Fruit fly (Drosophila melanogaster) whole organism, embryonic: ENCODE results near the gene CG9782.
A peak's percentile ranks its signal among the peaks of the same experiment; 100 is the strongest.

Experiments
- Asciz ChIP-seq: fragments of 200-800 bp; sonication (Bioruptor generic); optimal IDR thresholded peaks from 2 replicates; lab custom pipeline; 2017; ENCODE audit warnings: missing biosample characterization, mild to moderate bottlenecking, missing genetic modification characterization, missing genetic modification reagents
- BtbVII ChIP-seq: fragments of 200-800 bp; sonication (Bioruptor generic); optimal IDR thresholded peaks from 3 replicates; lab custom pipeline; 2017; ENCODE audit warnings: missing biosample characterization, mild to moderate bottlenecking, missing genetic modification characterization
- CG11247 ChIP-seq: fragments of 200-800 bp; sonication (Bioruptor generic); IDR thresholded peaks from 2 replicates; pipeline ENCODE4 v1.3.6; 2022; ENCODE audit warnings: missing biosample characterization, missing genetic modification characterization
- CG13123 ChIP-seq: fragments of 200-800 bp; sonication (Bioruptor generic); optimal IDR thresholded peaks from 2 replicates; lab custom pipeline; 2016; ENCODE audit warnings: missing biosample characterization, missing genetic modification characterization
- CG14050 ChIP-seq: fragments of 200-800 bp; sonication (Bioruptor generic); IDR thresholded peaks from 3 replicates; pipeline ENCODE4 v1.3.6; 2022; ENCODE audit warnings: missing biosample characterization, missing genetic modification characterization
- CG17612 ChIP-seq: fragments of 200-800 bp; sonication (Bioruptor generic); IDR thresholded peaks from 2 replicates; pipeline ENCODE4 v1.3.6; 2022; ENCODE audit warnings: missing biosample characterization, missing genetic modification characterization
- CG2678 ChIP-seq: fragments of 200-800 bp; sonication (Bioruptor generic); optimal IDR thresholded peaks from 3 replicates; lab custom pipeline; 2019; ENCODE audit warnings: missing biosample characterization, mild to moderate bottlenecking, missing genetic modification characterization, moderate library complexity
- CG31441 ChIP-seq: fragments of 200-800 bp; sonication (Bioruptor generic); IDR thresholded peaks from 2 replicates; pipeline ENCODE4 v1.3.6; 2022; ENCODE audit warnings: missing biosample characterization, missing genetic modification characterization
- CG3281 ChIP-seq: fragments of 200-800 bp; sonication (Bioruptor generic); optimal IDR thresholded peaks from 3 replicates; lab custom pipeline; 2017; ENCODE audit warnings: missing biosample characterization, mild to moderate bottlenecking, missing genetic modification characterization
- CG43689 ChIP-seq: fragments of 200-800 bp; sonication (Bioruptor generic); IDR thresholded peaks from 2 replicates; pipeline ENCODE4 v1.3.6; 2022; ENCODE audit warnings: missing biosample characterization, missing genetic modification characterization
- CG4404 ChIP-seq: fragments of 200-800 bp; sonication (Bioruptor generic); IDR thresholded peaks from 2 replicates; pipeline ENCODE4 v1.3.6; 2022; ENCODE audit warnings: missing biosample characterization, missing genetic modification characterization
- CG8290 ChIP-seq, 3 experiments: fragments of 200-800 bp; sonication (Bioruptor generic); optimal IDR thresholded peaks; 2 replicates each; lab custom pipeline; 2016 to 2019; ENCODE audit warnings: missing biosample characterization in 3 of 3, missing genetic modification characterization in 3 of 3, mild to moderate bottlenecking in 2 of 3, moderate library complexity in 1 of 3
- CG9817 ChIP-seq: fragments of 200-800 bp; sonication (Bioruptor generic); optimal IDR thresholded peaks from 2 replicates; lab custom pipeline; 2018; ENCODE audit warnings: missing biosample characterization, mild to moderate bottlenecking, missing genetic modification characterization, moderate library complexity
- Ets65A ChIP-seq: fragments of 200-800 bp; sonication (Bioruptor generic); peaks from one replicate; lab custom pipeline; 2016; ENCODE audit warnings: missing biosample characterization, missing genetic modification characterization
- Fer2 ChIP-seq: fragments of 200-800 bp; sonication (Bioruptor generic); optimal IDR thresholded peaks from 2 replicates; lab custom pipeline; 2018; ENCODE audit warnings: missing biosample characterization, mild to moderate bottlenecking, missing genetic modification characterization, moderate library complexity
- Hey ChIP-seq: fragments of 200-800 bp; sonication (Bioruptor generic); optimal IDR thresholded peaks from 3 replicates; lab custom pipeline; 2018; ENCODE audit warnings: missing biosample characterization, mild to moderate bottlenecking, missing genetic modification characterization
- Hr51 ChIP-seq, 2 experiments: fragments of 200-800 bp; sonication (Bioruptor generic); optimal IDR thresholded peaks; 2 replicates in 1 of 2; 3 replicates in 1 of 2; lab custom pipeline; 2016 to 2018; ENCODE audit warnings: missing biosample characterization in 2 of 2, missing genetic modification characterization in 2 of 2, mild to moderate bottlenecking in 1 of 2, moderate library complexity in 1 of 2
- Med ChIP-seq: fragments of 200-800 bp; sonication (Bioruptor generic); peaks from one replicate; lab custom pipeline; 2016; ENCODE audit warnings: missing biosample characterization, missing genetic modification characterization, mild to moderate bottlenecking, inconsistent platforms, moderate library complexity
- Poxn ChIP-seq: fragments of 200-800 bp; sonication (Bioruptor generic); IDR thresholded peaks from 2 replicates; pipeline ENCODE4 v1.3.6; 2022; ENCODE audit warnings: missing biosample characterization, missing genetic modification characterization
- Rx ChIP-seq: fragments of 200-800 bp; sonication (Bioruptor generic); IDR thresholded peaks from 2 replicates; pipeline ENCODE4 v1.3.6; 2022; ENCODE audit warnings: missing biosample characterization, missing genetic modification characterization
- Sox100B ChIP-seq: fragments of 200-800 bp; sonication (Bioruptor generic); optimal IDR thresholded peaks from 3 replicates; lab custom pipeline; 2018; ENCODE audit warnings: missing biosample characterization, mild to moderate bottlenecking, missing genetic modification characterization
- aop ChIP-seq: fragments of 200-800 bp; sonication (Bioruptor generic); IDR thresholded peaks from 2 replicates; pipeline ENCODE4 v1.3.6; 2022; ENCODE audit warnings: missing biosample characterization, missing genetic modification characterization
- bsh ChIP-seq, 2 experiments: fragments of 200-800 bp; sonication (Bioruptor generic); optimal IDR thresholded peaks; 2 replicates each; lab custom pipeline; 2017 to 2018; ENCODE audit warnings: mild to moderate bottlenecking in 2 of 2, missing biosample characterization in 2 of 2, missing genetic modification characterization in 2 of 2, moderate library complexity in 1 of 2
- crc ChIP-seq: fragments of 200-800 bp; sonication (Bioruptor generic); optimal IDR thresholded peaks from 2 replicates; lab custom pipeline; 2016; ENCODE audit warnings: missing biosample characterization, missing genetic modification characterization
- cwo ChIP-seq: fragments of 200-800 bp; sonication (Bioruptor generic); optimal IDR thresholded peaks from 3 replicates; lab custom pipeline; 2017; ENCODE audit warnings: missing biosample characterization, missing genetic modification characterization, mild to moderate bottlenecking, moderate library complexity, missing genetic modification reagents
- exex ChIP-seq: fragments of 200-800 bp; sonication (Bioruptor generic); optimal IDR thresholded peaks from 4 replicates; lab custom pipeline; 2018; ENCODE audit warnings: missing biosample characterization, mild to moderate bottlenecking, missing genetic modification characterization, moderate library complexity
- grau ChIP-seq: fragments of 200-800 bp; optimal IDR thresholded peaks from 3 replicates; lab custom pipeline; 2019; ENCODE audit warnings: missing biosample characterization, mild to moderate bottlenecking, missing genetic modification characterization, moderate library complexity
- lmd ChIP-seq: fragments of 200-800 bp; sonication (Bioruptor generic); IDR thresholded peaks from 2 replicates; pipeline ENCODE4 v1.3.6; 2022; ENCODE audit warnings: missing biosample characterization, missing genetic modification characterization
- sens ChIP-seq: fragments of 200-800 bp; sonication (Bioruptor generic); peaks from one replicate; lab custom pipeline; 2016; ENCODE audit warnings: missing biosample characterization, missing genetic modification characterization
- seq ChIP-seq: fragments of 200-800 bp; sonication (Bioruptor generic); IDR thresholded peaks from 2 replicates; pipeline ENCODE4 v1.3.6; 2022; ENCODE audit warnings: missing biosample characterization, missing genetic modification characterization
- so ChIP-seq: fragments of 200-800 bp; sonication (Bioruptor generic); IDR thresholded peaks from 3 replicates; pipeline ENCODE4 v1.3.6; 2022; ENCODE audit warnings: missing biosample characterization, missing genetic modification characterization
- sqz ChIP-seq: fragments of 200-800 bp; sonication (Bioruptor generic); optimal IDR thresholded peaks from 3 replicates; lab custom pipeline; 2018; ENCODE audit warnings: missing biosample characterization, mild to moderate bottlenecking, missing genetic modification characterization
- tap ChIP-seq: fragments of 200-800 bp; optimal IDR thresholded peaks from 3 replicates; lab custom pipeline; 2019; ENCODE audit warnings: missing biosample characterization, mild to moderate bottlenecking, missing genetic modification characterization, moderate library complexity
- wdn ChIP-seq: fragments of 200-800 bp; sonication (Bioruptor generic); IDR thresholded peaks from 2 replicates; pipeline ENCODE4 v1.3.6; 2022; ENCODE audit warnings: missing biosample characterization, missing genetic modification characterization
- z ChIP-seq: fragments of 200-800 bp; sonication (Bioruptor generic); IDR thresholded peaks from 3 replicates; pipeline ENCODE4 v1.3.6; 2022; ENCODE audit warnings: missing biosample characterization, missing genetic modification characterization
- zen ChIP-seq: fragments of 200-800 bp; sonication (Bioruptor generic); optimal IDR thresholded peaks from 3 replicates; lab custom pipeline; 2018; ENCODE audit warnings: missing biosample characterization, mild to moderate bottlenecking, missing genetic modification characterization, moderate library complexity

Gene CG9782

dm6 chrX:16670262-16670661 is 48.9 kb upstream of the CG9782 start (continued):
- TF ChIP-seq CG17612 (GFP tag; lab: Robert Waterston, UW) (no peak), Hey (tag; lab: Kevin White, UChicago) (no peak), Sox100B (GFP tag; lab: Kevin White, UChicago) (peak; percentile 38), CG9817 (no peak), CG43689 (GFP tag; lab: Robert Waterston, UW) (no peak), CG11247 (GFP tag; lab: Robert Waterston, UW) (no peak), cwo (GFP tag; lab: Kevin White, UChicago) (no peak), tap (tag; lab: Kevin White, UChicago) (no peak), CG31441 (GFP tag; lab: Robert Waterston, UW) (peak; percentile 21; the same call in 1 of the 2 replicates), lmd (GFP tag; lab: Robert Waterston, UW) (no peak), CG8290 (GFP tag; optimal IDR thresholded peaks at IDR 0.05; lab: Kevin White, UChicago) (no peak), CG8290 (tag; optimal IDR thresholded peaks at IDR 0.05; lab: Kevin White, UChicago) (no peak), Rx (GFP tag; lab: Robert Waterston, UW) (no peak), Poxn (GFP tag; lab: Robert Waterston, UW) (no peak), Hr51 (GFP tag; optimal IDR thresholded peaks at IDR 0.05; lab: Kevin White, UChicago) (peak in 1 of 2 experiments; percentile 44), seq (GFP tag; lab: Robert Waterston, UW) (no peak), Fer2 (tag; lab: Kevin White, UChicago) (no peak), sqz (GFP tag; lab: Kevin White, UChicago) (no peak), CG13123 (GFP tag; lab: Kevin White, UChicago) (no peak), crc (GFP tag; lab: Kevin White, UChicago) (no peak), CG2678 (tag; lab: Kevin White, UChicago) (peak; percentile 7), so (GFP tag; lab: Robert Waterston, UW) (no peak), Asciz (peak; percentile 10), CG4404 (GFP tag; lab: Robert Waterston, UW) (no peak), bsh (GFP tag; optimal IDR thresholded peaks at IDR 0.05; lab: Kevin White, UChicago) (peak in 1 of 2 experiments; percentile 5), CG14050 (GFP tag; lab: Robert Waterston, UW) (no peak), z (no peak), grau (peak; percentile 69)

- TF ChIP-seq aop (peak; percentile 58; the same call in 1 of the 2 replicates), BtbVII (no peak), CG3281 (no peak), zen (tag; lab: Kevin White, UChicago) (no peak)
Observed at dm6 chrX:16669849-16670248, 48.5 kb upstream of the CG9782 start.

dm6 chrX:16664405-16665064 is 43.1 kb upstream of the CG9782 start, which contains the start of gene CG15865:
Gene CG15865, minus strand, starts transcription at chrX:16664455.
- TF ChIP-seq wdn (GFP tag; lab: Robert Waterston, UW) (no peak), Ets65A (GFP tag; lab: Kevin White, UChicago) (peak; percentile 79), Med (GFP tag; lab: Kevin White, UChicago) (peak; percentile 28), exex (tag; lab: Kevin White, UChicago) (peak; percentile 0), sens (GFP tag; lab: Kevin White, UChicago) (peak; percentile 64)
